Worm (Caenorhabditis elegans) whole organism, L4 larva: ENCODE data around the gene pfk-1.2.

Experiments used
- F26F4.8 ChIP-seq: fragments of 200-800 bp; sonication (Bioruptor generic); conservative IDR thresholded peaks from 2 replicates; pipeline ENCODE4 v1.3.6; 2022; ENCODE audit warnings: missing genetic modification characterization, missing compliant biosample characterization
- F44E2.7 ChIP-seq: fragments of 200-800 bp; sonication (Bioruptor generic); IDR thresholded peaks from 2 replicates; pipeline ENCODE4 v2.1.2; 2022; ENCODE audit warnings: missing genetic modification characterization, missing compliant biosample characterization
- F49E8.2 ChIP-seq: sonication (generic microtip); optimal IDR thresholded peaks from 2 replicates; lab custom pipeline; 2016; ENCODE audit warnings: missing compliant biosample characterization, mild to moderate bottlenecking, missing genetic modification characterization, borderline replicate concordance
- T20F7.1 ChIP-seq: fragments of 200-800 bp; sonication (Bioruptor generic); optimal IDR thresholded peaks from 2 replicates; lab custom pipeline; 2018; ENCODE audit warnings: mild to moderate bottlenecking, missing genetic modification characterization, missing compliant biosample characterization
- Y105C5A.15 ChIP-seq: fragments of 200-800 bp; sonication (Bioruptor generic); IDR thresholded peaks from 2 replicates; pipeline ENCODE4 v1.3.6; 2022; ENCODE audit warnings: missing genetic modification characterization, missing compliant biosample characterization
- Y75B8A.6 ChIP-seq: fragments of 200-800 bp; sonication (Bioruptor generic); IDR thresholded peaks from 2 replicates; pipeline ENCODE4 v1.3.6; 2022; ENCODE audit warnings: missing genetic modification reagents, missing genetic modification characterization, missing compliant biosample characterization
- ZK337.2 ChIP-seq: fragments of 200-800 bp; sonication (Bioruptor generic); IDR thresholded peaks from 2 replicates; pipeline ENCODE4 v1.3.6; 2022; ENCODE audit warnings: missing genetic modification reagents, missing genetic modification characterization, missing compliant biosample characterization
- aly-2 ChIP-seq: sonication (generic microtip); optimal IDR thresholded peaks from 2 replicates; lab custom pipeline; 2018; ENCODE audit warnings: missing biosample characterization, missing genetic modification characterization
- ama-1 ChIP-seq: fragments of 150-350 bp; optimal IDR thresholded peaks from 2 replicates; lab custom pipeline; 2014; ENCODE audit warnings: inconsistent platforms, mixed read lengths
- arid-1 ChIP-seq: fragments of 200-800 bp; sonication (Bioruptor generic); conservative IDR thresholded peaks from 2 replicates; pipeline ENCODE4 v1.3.6; 2022; ENCODE audit warnings: missing genetic modification reagents, missing genetic modification characterization, missing compliant biosample characterization
- ceh-44 ChIP-seq: fragments of 200-800 bp; sonication (Bioruptor generic); IDR thresholded peaks from 2 replicates; pipeline ENCODE4 v1.3.6; 2022; ENCODE audit warnings: missing genetic modification reagents, missing genetic modification characterization, missing compliant biosample characterization
- ceh-82 ChIP-seq: sonication (generic microtip); optimal IDR thresholded peaks from 2 replicates; lab custom pipeline; 2017; ENCODE audit warnings: missing biosample characterization, missing genetic modification characterization
- daf-19 ChIP-seq: fragments of 200-800 bp; sonication (Bioruptor generic); conservative IDR thresholded peaks from 2 replicates; pipeline ENCODE4 v1.3.6; 2022; ENCODE audit warnings: missing genetic modification characterization, missing compliant biosample characterization
- dmd-9 ChIP-seq: fragments of 200-800 bp; sonication (Bioruptor generic); IDR thresholded peaks from 2 replicates; pipeline ENCODE4 v1.3.6; 2022; ENCODE audit warnings: missing genetic modification reagents, missing genetic modification characterization, missing compliant biosample characterization
- dpl-1 ChIP-seq: fragments of 150-350 bp; optimal IDR thresholded peaks from 2 replicates; lab custom pipeline; 2014; ENCODE audit warnings: missing biosample characterization, missing genetic modification reagents, missing genetic modification characterization
- duxl-1 ChIP-seq: sonication (generic microtip); optimal IDR thresholded peaks from 2 replicates; lab custom pipeline; 2016; ENCODE audit warnings: mild to moderate bottlenecking, missing genetic modification characterization, moderate library complexity, missing compliant biosample characterization; ENCODE audit not compliant: poor library complexity
- dve-1 ChIP-seq: sonication (generic microtip); optimal IDR thresholded peaks from 2 replicates; lab custom pipeline; 2017; ENCODE audit warnings: antibody characterized with exemption, mild to moderate bottlenecking, missing genetic modification characterization, missing compliant biosample characterization; ENCODE audit not compliant: insufficient read depth
- egl-27 ChIP-seq: sonication (generic microtip); optimal IDR thresholded peaks from 3 replicates; lab custom pipeline; 2017; ENCODE audit warnings: missing biosample characterization, missing genetic modification reagents, missing genetic modification characterization
- gei-8 ChIP-seq: fragments of 200-800 bp; sonication (Bioruptor generic); optimal IDR thresholded peaks from 2 replicates; lab custom pipeline; 2018; ENCODE audit warnings: mild to moderate bottlenecking, missing genetic modification characterization, missing compliant biosample characterization
- hlh-11 ChIP-seq: fragments of 200-800 bp; sonication (Bioruptor generic); optimal IDR thresholded peaks from 2 replicates; lab custom pipeline; 2018; ENCODE audit warnings: mild to moderate bottlenecking, missing genetic modification characterization, missing compliant biosample characterization
- hlh-30 ChIP-seq: sonication (generic microtip); optimal IDR thresholded peaks from 2 replicates; lab custom pipeline; 2017; ENCODE audit warnings: antibody characterized with exemption, mild to moderate bottlenecking, missing genetic modification characterization, missing compliant biosample characterization; ENCODE audit not compliant: insufficient read depth
- lin-1 ChIP-seq: fragments of 200-800 bp; sonication (Bioruptor generic); IDR thresholded peaks from 2 replicates; pipeline ENCODE4 v1.3.6; 2022; ENCODE audit warnings: missing genetic modification reagents, missing genetic modification characterization, missing compliant biosample characterization
- lin-29 ChIP-seq: fragments of 200-800 bp; sonication (Bioruptor generic); IDR thresholded peaks from 2 replicates; pipeline ENCODE4 v1.3.6; 2022; ENCODE audit warnings: missing genetic modification reagents, missing genetic modification characterization, missing compliant biosample characterization
- lin-38 ChIP-seq: fragments of 200-800 bp; sonication (Bioruptor generic); IDR thresholded peaks from 2 replicates; pipeline ENCODE4 v1.3.6; 2022; ENCODE audit warnings: missing genetic modification reagents, missing genetic modification characterization, missing compliant biosample characterization
- lin-39 ChIP-seq: fragments of 150-350 bp; optimal IDR thresholded peaks from 2 replicates; lab custom pipeline; 2014; ENCODE audit warnings: missing biosample characterization, missing genetic modification reagents, missing genetic modification characterization
- madf-5 ChIP-seq, 2 experiments: fragments of 200-800 bp; sonication (Bioruptor generic); IDR thresholded peaks; 2 replicates each; pipeline ENCODE4 v1.3.6; 2022; ENCODE audit warnings: missing compliant biosample characterization in 2 of 2, missing genetic modification characterization in 2 of 2
- mdt-29 ChIP-seq: fragments of 200-800 bp; sonication (Bioruptor generic); IDR thresholded peaks from 2 replicates; pipeline ENCODE4 v1.3.6; 2022; ENCODE audit warnings: missing genetic modification reagents, missing genetic modification characterization, missing compliant biosample characterization
- mep-1 ChIP-seq: fragments of 150-350 bp; sonication (generic microtip); optimal IDR thresholded peaks from 3 replicates; lab custom pipeline; 2014; ENCODE audit warnings: missing biosample characterization, missing genetic modification characterization
- mes-2 ChIP-seq: sonication (generic microtip); optimal IDR thresholded peaks from 2 replicates; lab custom pipeline; 2016; ENCODE audit warnings: missing genotype, mild to moderate bottlenecking, missing genetic modification characterization, missing compliant biosample characterization; ENCODE audit not compliant: poor library complexity, severe bottlenecking
- nhr-102 ChIP-seq: sonication (generic microtip); optimal IDR thresholded peaks from 2 replicates; lab custom pipeline; 2016; ENCODE audit warnings: mild to moderate bottlenecking, missing genetic modification characterization, moderate library complexity, missing compliant biosample characterization
- nhr-11 ChIP-seq: fragments of 150-350 bp; optimal IDR thresholded peaks from 2 replicates; lab custom pipeline; 2014; ENCODE audit warnings: missing biosample characterization, missing genetic modification characterization
- nhr-111 ChIP-seq: fragments of 200-800 bp; sonication (Bioruptor generic); optimal IDR thresholded peaks from 2 replicates; lab custom pipeline; 2018; ENCODE audit warnings: mild to moderate bottlenecking, missing genetic modification characterization, missing compliant biosample characterization
- nhr-48 ChIP-seq: sonication (generic microtip); optimal IDR thresholded peaks from 2 replicates; lab custom pipeline; 2016; ENCODE audit warnings: mild to moderate bottlenecking, missing genetic modification characterization, missing compliant biosample characterization
- nhr-77 ChIP-seq: fragments of 150-350 bp; optimal IDR thresholded peaks from 2 replicates; lab custom pipeline; 2014; ENCODE audit warnings: missing biosample characterization, missing genetic modification characterization
- pha-4 ChIP-seq, 2 experiments: fragments of 150-350 bp in 1 of 2; fragments of 200-800 bp in 1 of 2; sonication (Bioruptor generic) in 1 of 2; IDR thresholded peaks in 1 of 2; optimal IDR thresholded peaks in 1 of 2; 2 replicates each; pipeline versions ENCODE4 v1.3.6 to Lab custom; 2014 to 2022; ENCODE audit warnings: missing genetic modification characterization in 2 of 2, missing genetic modification reagents in 2 of 2, missing biosample characterization in 1 of 2, missing compliant biosample characterization in 1 of 2
- rbr-2 ChIP-seq: sonication (generic microtip); optimal IDR thresholded peaks from 2 replicates; lab custom pipeline; 2016; ENCODE audit warnings: missing genotype, missing genetic modification characterization, missing compliant biosample characterization
- sdz-12 ChIP-seq: fragments of 200-800 bp; sonication (Bioruptor generic); optimal IDR thresholded peaks from 2 replicates; lab custom pipeline; 2018; ENCODE audit warnings: mild to moderate bottlenecking, missing genetic modification characterization, missing compliant biosample characterization
- spr-1 ChIP-seq: sonication (generic microtip); optimal IDR thresholded peaks from 2 replicates; lab custom pipeline; 2016; ENCODE audit warnings: mild to moderate bottlenecking, missing genetic modification characterization, missing compliant biosample characterization
- spr-3 ChIP-seq: fragments of 200-800 bp; sonication (Bioruptor generic); optimal IDR thresholded peaks from 2 replicates; lab custom pipeline; 2018; ENCODE audit warnings: mild to moderate bottlenecking, missing genetic modification characterization, missing compliant biosample characterization
- unc-62 ChIP-seq, 3 experiments: fragments of 150-350 bp in 1 of 3; sonication (generic microtip); optimal IDR thresholded peaks in 2 of 3; peaks in 1 of 3; 1 replicate in 1 of 3; 2 replicates in 2 of 3; lab custom pipeline; 2014 to 2017; ENCODE audit warnings: missing biosample characterization in 3 of 3, missing genetic modification characterization in 3 of 3, missing genetic modification reagents in 3 of 3, missing genotype in 1 of 3
- vab-7 ChIP-seq: fragments of 200-800 bp; sonication (Bioruptor generic); IDR thresholded peaks from 2 replicates; pipeline ENCODE4 v1.3.6; 2022; ENCODE audit warnings: missing genetic modification reagents, missing genetic modification characterization, missing compliant biosample characterization
- zag-1 ChIP-seq: fragments of 150-350 bp; optimal IDR thresholded peaks from 2 replicates; lab custom pipeline; 2014; ENCODE audit warnings: missing biosample characterization, missing genetic modification characterization
- zip-11 ChIP-seq: fragments of 200-800 bp; sonication (Bioruptor generic); IDR thresholded peaks from 2 replicates; pipeline ENCODE4 v1.3.6; 2022; ENCODE audit warnings: missing genetic modification characterization, missing compliant biosample characterization
- zip-2 ChIP-seq: fragments of 150-350 bp; optimal IDR thresholded peaks from 2 replicates; lab custom pipeline; 2014; ENCODE audit warnings: missing biosample characterization, missing genetic modification characterization
- ztf-7 ChIP-seq: fragments of 150-350 bp; optimal IDR thresholded peaks from 2 replicates; lab custom pipeline; 2014; ENCODE audit warnings: missing biosample characterization, missing genetic modification characterization

The pfk-1.2 gene

DNA sequence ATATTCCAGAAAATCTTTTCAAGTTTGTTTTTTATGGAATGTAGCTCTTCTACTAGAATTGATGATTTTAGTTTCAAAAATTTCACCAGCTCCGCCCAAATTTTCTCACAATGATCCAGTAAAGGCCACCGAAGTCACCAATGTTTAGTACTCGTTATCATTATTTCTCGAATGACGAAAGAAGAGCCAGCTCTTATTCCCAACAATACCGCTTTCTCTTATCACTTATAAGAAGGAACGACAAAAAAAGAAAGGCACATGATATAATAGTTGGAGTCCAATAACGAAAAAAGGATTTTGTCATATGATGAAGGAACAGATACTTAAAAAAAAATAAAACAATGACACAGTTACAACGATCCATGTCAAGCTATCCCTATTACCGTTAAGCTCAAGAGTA lies 39.5 kb downstream of the pfk-1.2 start:
- TF ChIP-seq aly-2 (no peak), dve-1 (peak; percentile 63), dpl-1 (GFP tag; lab: Kevin White, UChicago) (no peak), mes-2 (no peak), zip-11 (GFP tag; lab: Robert Waterston, UW) (no peak), ama-1 (lab: Kevin White, UChicago) (no peak), ceh-44 (no peak), lin-29 (GFP tag; lab: Robert Waterston, UW) (no peak), zag-1 (no peak), T20F7.1 (GFP tag; lab: Kevin White, UChicago) (no peak), lin-1 (GFP tag; lab: Robert Waterston, UW) (no peak), unc-62 (GFP tag; optimal IDR thresholded peaks at IDR 0.05 in 1 of 2; lab: Kevin White, UChicago) (no peak), unc-62 (tag; optimal IDR thresholded peaks at IDR 0.05; lab: Kevin White, UChicago) (no peak), duxl-1 (no peak), ztf-7 (tag; lab: Kevin White, UChicago) (peak; percentile 32)

DNA sequence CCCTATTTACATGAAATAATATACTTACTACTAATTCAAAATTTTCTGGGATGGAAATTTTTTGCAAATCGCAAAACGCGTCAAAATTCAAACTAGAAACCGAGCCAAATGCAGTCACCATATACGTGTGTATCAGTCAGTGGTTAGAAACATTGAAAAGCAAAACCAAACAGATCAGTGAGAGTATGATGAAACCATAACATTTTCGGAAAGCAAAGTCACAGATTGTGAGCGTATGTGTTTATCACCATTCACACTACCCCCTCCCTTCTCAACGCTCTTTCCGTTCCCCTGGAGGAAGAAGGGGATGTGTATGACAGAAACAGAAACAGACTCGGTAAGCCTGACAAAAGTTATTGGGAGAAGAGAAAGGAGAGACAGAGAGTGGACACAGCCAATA lies 40.1 kb downstream of the pfk-1.2 start:
- TF ChIP-seq unc-62 (GFP tag; optimal IDR thresholded peaks at IDR 0.05 in 1 of 2; lab: Kevin White, UChicago) (peak in 1 of 2 experiments; percentile 92), unc-62 (tag; optimal IDR thresholded peaks at IDR 0.05; lab: Kevin White, UChicago) (no peak), sdz-12 (GFP tag; lab: Kevin White, UChicago) (no peak), spr-3 (GFP tag; lab: Kevin White, UChicago) (no peak), nhr-102 (no peak), dve-1 (peak; percentile 50)

DNA sequence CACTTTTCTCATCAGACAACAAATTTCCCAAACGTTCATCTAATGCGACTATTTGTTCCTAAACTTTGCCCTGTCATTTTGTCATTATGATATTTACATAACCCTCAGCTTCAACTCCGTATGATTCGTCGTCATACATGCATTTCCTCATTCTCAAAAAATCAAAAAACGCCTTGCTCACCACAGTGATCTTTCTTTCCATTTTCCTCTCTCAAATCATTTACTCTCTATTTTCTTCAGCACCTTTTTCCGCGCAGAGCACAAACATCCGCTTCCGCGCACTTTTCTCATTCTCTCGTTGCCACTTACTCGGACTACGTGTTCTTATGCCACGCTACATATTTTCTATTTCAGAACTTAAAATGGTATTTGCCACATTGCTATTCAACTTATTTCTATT lies 45.4 kb downstream of the pfk-1.2 start, which contains the start of gene F25B3.2:
TSS of gene F25B3.2 (plus strand) at position 301 of the 400 bp plus-strand sequence.
- TF ChIP-seq mes-2 (no peak), nhr-11 (tag; lab: Kevin White, UChicago) (no peak), Y105C5A.15 (no peak), arid-1 (GFP tag; lab: Robert Waterston, UW) (no peak), daf-19 (GFP tag; lab: Robert Waterston, UW) (no peak), aly-2 (no peak), egl-27 (no peak), gei-8 (GFP tag; lab: Kevin White, UChicago) (no peak), vab-7 (GFP tag; lab: Robert Waterston, UW) (no peak), ZK337.2 (GFP tag; lab: Robert Waterston, UW) (no peak), nhr-111 (no peak), hlh-11 (tag; lab: Kevin White, UChicago) (no peak), dmd-9 (GFP tag; lab: Robert Waterston, UW) (no peak), madf-5 (GFP tag; IDR thresholded peaks at IDR 0.05; lab: Robert Waterston, UW) (no peak), Y75B8A.6 (GFP tag; lab: Robert Waterston, UW) (no peak), rbr-2 (tag; lab: Kevin White, UChicago) (no peak), zip-2 (no peak), lin-38 (no peak), dve-1 (no peak), mdt-29 (GFP tag; lab: Robert Waterston, UW) (no peak)
- TF ChIP-seq, all 104 proteins: peak for 0

DNA sequence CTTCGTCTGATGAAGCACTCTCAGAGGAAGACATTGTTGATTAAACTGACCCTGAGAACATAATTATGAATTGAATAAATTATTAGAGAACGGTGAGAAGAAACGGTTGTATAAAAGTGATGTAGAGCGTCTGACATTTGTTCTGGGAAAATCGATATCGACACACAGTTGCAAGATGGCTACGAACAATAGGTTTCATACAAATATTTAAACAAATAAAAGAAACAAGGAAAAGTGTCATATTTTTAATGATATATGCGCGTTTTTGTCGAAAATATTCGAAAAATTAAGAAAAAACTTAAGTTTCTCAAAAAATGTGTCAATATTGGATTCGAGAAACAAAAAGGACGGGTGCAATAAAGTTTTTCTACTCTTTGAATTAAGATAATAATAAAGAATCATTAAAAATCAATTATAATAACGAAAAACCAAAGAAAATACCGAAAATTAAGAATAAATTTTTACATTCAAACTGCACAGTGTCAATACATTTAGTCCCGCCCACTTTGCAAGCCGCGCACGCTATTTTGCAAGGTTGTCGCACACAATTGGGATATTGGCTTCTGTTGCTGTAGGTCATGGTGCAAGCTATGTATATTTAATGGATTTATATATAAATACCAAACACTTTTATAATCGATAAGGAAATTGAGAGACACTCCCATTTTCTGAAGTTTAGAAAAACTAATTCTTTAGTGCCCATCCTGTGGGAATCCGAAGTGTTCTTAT lies 51.2 kb downstream of the pfk-1.2 start, which contains the start of gene rtfo-1:
TSS of gene rtfo-1 (minus strand) at position 51 of the 729 bp plus-strand sequence.
- TF ChIP-seq nhr-111 (no peak), F44E2.7 (GFP tag; lab: Robert Waterston, UW) (no peak), mep-1 (tag; lab: Kevin White, UChicago) (peak; percentile 58), hlh-30 (peak; percentile 12), nhr-102 (peak; percentile 8), F49E8.2 (tag; lab: Kevin White, UChicago) (no peak), ceh-82 (tag; lab: Kevin White, UChicago) (no peak), nhr-48 (tag; lab: Kevin White, UChicago) (no peak), F26F4.8 (GFP tag; lab: Robert Waterston, UW) (no peak), mdt-29 (GFP tag; lab: Robert Waterston, UW) (no peak), mes-2 (peak; percentile 86), pha-4 (GFP tag; IDR thresholded peaks at IDR 0.05; lab: Robert Waterston, UW) (no peak), pha-4 (tag; optimal IDR thresholded peaks at IDR 0.05; lab: Kevin White, UChicago) (peak; percentile 24), spr-1 (tag; lab: Kevin White, UChicago) (peak; percentile 45), nhr-77 (tag; lab: Kevin White, UChicago) (no peak), lin-39 (tag; lab: Kevin White, UChicago) (no peak)
